Fruit fly (Drosophila melanogaster): Measurements from ENCODE around the gene CG7227.

Gene CG7227

dm6 chr2L:8009283-8010211 is 11.6 kb upstream of the CG7227 start, which contains the start of gene CG12560:
TSS of gene CG12560 (minus strand) at chr2L:8009477.
- no peak for TF ChIP-seq CG17801 (GFP tag; optimal IDR thresholded peaks at IDR 0.05; ENCODE audit: partially characterized antibody)

dm6 chr2L:8007160-8007876 is 9.4 kb upstream of the CG7227 start, which contains the start of gene Spn28Dc:
TSS of gene Spn28Dc (minus strand) at chr2L:8007210.
- TF ChIP-seq CG17801 (GFP tag; optimal IDR thresholded peaks at IDR 0.05; ENCODE audit: partially characterized antibody), result no peak

- no peak for TF ChIP-seq CG17801 (GFP tag; optimal IDR thresholded peaks at IDR 0.05; ENCODE audit: partially characterized antibody)
Observed at dm6 chr2L:8006038-8006437, 8.1 kb upstream of the CG7227 start.

dm6 chr2L:8004072-8004471 is 6.1 kb upstream of the CG7227 start, which contains the start of gene Wwox:
TSS of gene Wwox (minus strand) at chr2L:8004286.
- TF ChIP-seq CG17801 (GFP tag; optimal IDR thresholded peaks at IDR 0.05; ENCODE audit: partially characterized antibody), result no peak

dm6 chr2L:8001694-8002627 is 4.0 kb upstream of the CG7227 start:
- TF ChIP-seq CG17801 (GFP tag; optimal IDR thresholded peaks at IDR 0.05; ENCODE audit: partially characterized antibody), result peak; percentile 32

dm6 chr2L:8000578-8001040 is 2.7 kb upstream of the CG7227 start:
- TF ChIP-seq CG17801 (GFP tag; optimal IDR thresholded peaks at IDR 0.05; ENCODE audit: partially characterized antibody), result no peak

- TF ChIP-seq CG17801 (GFP tag; optimal IDR thresholded peaks at IDR 0.05; ENCODE audit: partially characterized antibody), result no peak
Observed at dm6 chr2L:7998655-7999054, 704 bp upstream of the CG7227 start, which contains the start of gene Sirup. TSS of gene Sirup (plus strand) at chr2L:7998869.

- no peak for TF ChIP-seq CG17801 (GFP tag; optimal IDR thresholded peaks at IDR 0.05; ENCODE audit: partially characterized antibody)
Observed at dm6 chr2L:7997290-7998079, 466 bp downstream of the CG7227 start.

- peak; percentile 83 for TF ChIP-seq CG17801 (GFP tag; optimal IDR thresholded peaks at IDR 0.05; ENCODE audit: partially characterized antibody)
Observed at dm6 chr2L:7993984-7994854, 3.7 kb downstream of the CG7227 start, which contains the start of gene pes. TSS of gene pes (minus strand) at chr2L:7994184.

- TF ChIP-seq CG17801 (GFP tag; optimal IDR thresholded peaks at IDR 0.05; ENCODE audit: partially characterized antibody), result no peak
Observed at dm6 chr2L:7993062-7993685, 4.8 kb downstream of the CG7227 start.

dm6 chr2L:7992654-7993053 is 5.3 kb downstream of the CG7227 start:
- TF ChIP-seq CG17801 (GFP tag; optimal IDR thresholded peaks at IDR 0.05; ENCODE audit: partially characterized antibody), result no peak

dm6 chr2L:7991951-7992350 is 6.0 kb downstream of the CG7227 start:
- TF ChIP-seq CG17801 (GFP tag; optimal IDR thresholded peaks at IDR 0.05; ENCODE audit: partially characterized antibody), result peak; percentile 34

Measured in ovary, adult (tissue).